Worm (Caenorhabditis elegans) whole organism, late embryonic: ENCODE measurements around the gene Y73B6BL.289.
A peak's percentile ranks its signal among the peaks of the same experiment; 100 is the strongest.

Experiments used
- C38D4.7 ChIP-seq: fragments of 200-800 bp; sonication (Bioruptor generic); optimal IDR thresholded peaks from 2 replicates; lab custom pipeline; 2018; ENCODE audit warnings: mild to moderate bottlenecking, missing genetic modification characterization, moderate library complexity, missing compliant biosample characterization
- F13H6.1 ChIP-seq: sonication (generic microtip); optimal IDR thresholded peaks from 2 replicates; lab custom pipeline; 2016; ENCODE audit warnings: missing genetic modification characterization, missing compliant biosample characterization
- K02D7.2 ChIP-seq: sonication (generic microtip); optimal IDR thresholded peaks from 2 replicates; lab custom pipeline; 2017; ENCODE audit warnings: mild to moderate bottlenecking, missing genetic modification characterization, missing compliant biosample characterization
- K09A11.1 ChIP-seq: sonication (generic microtip); optimal IDR thresholded peaks from 2 replicates; lab custom pipeline; 2017; ENCODE audit warnings: antibody characterized with exemption, mild to moderate bottlenecking, missing genetic modification characterization, missing compliant biosample characterization; ENCODE audit not compliant: insufficient read depth
- T23F11.4 ChIP-seq: fragments of 200-800 bp; sonication (Bioruptor generic); optimal IDR thresholded peaks from 2 replicates; lab custom pipeline; 2018; ENCODE audit warnings: mild to moderate bottlenecking, missing genetic modification characterization, missing compliant biosample characterization
- Y22D7AL.16 ChIP-seq: sonication (generic microtip); optimal IDR thresholded peaks from 2 replicates; lab custom pipeline; 2016; ENCODE audit warnings: missing genetic modification characterization, missing compliant biosample characterization
- ahr-1 ChIP-seq: sonication (generic microtip); optimal IDR thresholded peaks from 2 replicates; lab custom pipeline; 2016; ENCODE audit warnings: missing genetic modification characterization, missing compliant biosample characterization
- ama-1 ChIP-seq: fragments of 150-350 bp; optimal IDR thresholded peaks from 2 replicates; lab custom pipeline; 2014
- ceh-14 ChIP-seq: sonication (generic microtip); optimal IDR thresholded peaks from 2 replicates; lab custom pipeline; 2016; ENCODE audit warnings: missing genotype, missing genetic modification characterization, missing compliant biosample characterization
- ceh-18 ChIP-seq: sonication (generic microtip); optimal IDR thresholded peaks from 2 replicates; lab custom pipeline; 2016; ENCODE audit warnings: missing genetic modification characterization, missing compliant biosample characterization
- ceh-2 ChIP-seq: sonication (generic microtip); optimal IDR thresholded peaks from 2 replicates; lab custom pipeline; 2016; ENCODE audit warnings: missing genotype, missing genetic modification characterization, missing compliant biosample characterization
- ceh-22 ChIP-seq: sonication (generic microtip); optimal IDR thresholded peaks from 2 replicates; lab custom pipeline; 2017; ENCODE audit warnings: missing biosample characterization, missing genetic modification characterization
- ceh-24 ChIP-seq: sonication (generic microtip); optimal IDR thresholded peaks from 2 replicates; lab custom pipeline; 2016; ENCODE audit warnings: mild to moderate bottlenecking, missing genetic modification characterization, missing compliant biosample characterization
- ceh-30 ChIP-seq: fragments of 150-350 bp; optimal IDR thresholded peaks from 2 replicates; lab custom pipeline; 2014; ENCODE audit warnings: missing biosample characterization, missing genetic modification characterization
- ceh-31 ChIP-seq: sonication (generic microtip); optimal IDR thresholded peaks from 2 replicates; lab custom pipeline; 2016; ENCODE audit warnings: missing genetic modification characterization, missing compliant biosample characterization
- ceh-34 ChIP-seq: sonication (generic microtip); optimal IDR thresholded peaks from 2 replicates; lab custom pipeline; 2016; ENCODE audit warnings: mild to moderate bottlenecking, missing genetic modification characterization, missing compliant biosample characterization
- ceh-48 ChIP-seq: sonication (generic microtip); optimal IDR thresholded peaks from 2 replicates; lab custom pipeline; 2016; ENCODE audit warnings: missing genetic modification characterization, inconsistent platforms, missing compliant biosample characterization
- ceh-6 ChIP-seq: fragments of 200-800 bp; sonication (Bioruptor generic); optimal IDR thresholded peaks from 2 replicates; lab custom pipeline; 2018; ENCODE audit warnings: mild to moderate bottlenecking, missing genetic modification characterization, missing compliant biosample characterization
- che-1 ChIP-seq: sonication (generic microtip); optimal IDR thresholded peaks from 2 replicates; lab custom pipeline; 2016; ENCODE audit warnings: mild to moderate bottlenecking, missing genetic modification characterization, missing compliant biosample characterization
- dmd-4 ChIP-seq: sonication (generic microtip); optimal IDR thresholded peaks from 2 replicates; lab custom pipeline; 2016; ENCODE audit warnings: borderline replicate concordance, missing genetic modification characterization, missing compliant biosample characterization
- dve-1 ChIP-seq: sonication (generic microtip); optimal IDR thresholded peaks from 2 replicates; lab custom pipeline; 2017; ENCODE audit warnings: antibody characterized with exemption, mild to moderate bottlenecking, missing genetic modification characterization, missing compliant biosample characterization
- elt-2 ChIP-seq: sonication (generic microtip); optimal IDR thresholded peaks from 2 replicates; lab custom pipeline; 2016; ENCODE audit warnings: missing genetic modification reagents, missing genetic modification characterization, missing compliant biosample characterization
- elt-4 ChIP-seq: sonication (generic microtip); optimal IDR thresholded peaks from 2 replicates; lab custom pipeline; 2016; ENCODE audit warnings: missing genetic modification characterization, missing compliant biosample characterization
- ets-4 ChIP-seq: sonication (generic microtip); optimal IDR thresholded peaks from 2 replicates; lab custom pipeline; 2016; ENCODE audit warnings: missing genetic modification characterization, missing compliant biosample characterization
- fkh-10 ChIP-seq: fragments of 150-350 bp; optimal IDR thresholded peaks from 2 replicates; lab custom pipeline; 2014; ENCODE audit warnings: missing biosample characterization, missing genetic modification reagents, missing genetic modification characterization
- fkh-6 ChIP-seq: sonication (generic microtip); optimal IDR thresholded peaks from 2 replicates; lab custom pipeline; 2016; ENCODE audit warnings: missing genetic modification characterization, missing compliant biosample characterization
- hlh-8 ChIP-seq: sonication (generic microtip); optimal IDR thresholded peaks from 2 replicates; lab custom pipeline; 2016; ENCODE audit warnings: missing genotype, missing genetic modification characterization, missing compliant biosample characterization
- madf-2 ChIP-seq: sonication (generic microtip); optimal IDR thresholded peaks from 2 replicates; lab custom pipeline; 2017; ENCODE audit warnings: missing genetic modification characterization, missing compliant biosample characterization
- nfya-1 ChIP-seq: sonication (generic microtip); optimal IDR thresholded peaks from 2 replicates; lab custom pipeline; 2017; ENCODE audit warnings: missing genetic modification characterization, mild to moderate bottlenecking, missing compliant biosample characterization, antibody characterized with exemption, moderate library complexity
- nhr-11 ChIP-seq: fragments of 150-350 bp; optimal IDR thresholded peaks from 2 replicates; lab custom pipeline; 2014; ENCODE audit warnings: missing biosample characterization, missing genetic modification characterization
- npax-4 ChIP-seq: sonication (generic microtip); optimal IDR thresholded peaks from 2 replicates; lab custom pipeline; 2016; ENCODE audit warnings: missing genetic modification characterization, missing compliant biosample characterization
- pag-3 ChIP-seq: sonication (generic microtip); optimal IDR thresholded peaks from 2 replicates; lab custom pipeline; 2016; ENCODE audit warnings: missing compliant biosample characterization, missing genetic modification characterization, borderline replicate concordance
- pha-2 ChIP-seq: sonication (generic microtip); optimal IDR thresholded peaks from 2 replicates; lab custom pipeline; 2017; ENCODE audit warnings: mild to moderate bottlenecking, missing genetic modification characterization, missing compliant biosample characterization
- pros-1 ChIP-seq: fragments of 150-350 bp; optimal IDR thresholded peaks from 2 replicates; lab custom pipeline; 2014; ENCODE audit warnings: missing biosample characterization, missing genetic modification reagents, missing genetic modification characterization
- ref-2 ChIP-seq: sonication (generic microtip); optimal IDR thresholded peaks from 2 replicates; lab custom pipeline; 2016; ENCODE audit warnings: missing genetic modification characterization, missing compliant biosample characterization
- sox-2 ChIP-seq: fragments of 200-800 bp; sonication (Bioruptor generic); IDR thresholded peaks from 2 replicates; pipeline ENCODE4 v1.3.6; 2022; ENCODE audit warnings: missing genetic modification reagents, missing genetic modification characterization, missing compliant biosample characterization
- sox-4 ChIP-seq: sonication (generic microtip); optimal IDR thresholded peaks from 2 replicates; lab custom pipeline; 2017; ENCODE audit warnings: mild to moderate bottlenecking, missing genetic modification characterization, inconsistent platforms, missing compliant biosample characterization
- tbx-2 ChIP-seq: sonication (generic microtip); optimal IDR thresholded peaks from 2 replicates; lab custom pipeline; 2016; ENCODE audit warnings: missing genetic modification characterization, missing compliant biosample characterization
- ttx-3 ChIP-seq: sonication (generic microtip); optimal IDR thresholded peaks from 2 replicates; lab custom pipeline; 2016; ENCODE audit warnings: missing genetic modification reagents, missing genetic modification characterization, missing compliant biosample characterization
- unc-3 ChIP-seq, 2 experiments: fragments of 200-800 bp in 1 of 2; sonication (Bioruptor generic) in 1 of 2; sonication (generic microtip) in 1 of 2; conservative IDR thresholded peaks in 1 of 2; optimal IDR thresholded peaks in 1 of 2; 2 replicates each; pipeline versions ENCODE4 v1.3.6 to Lab custom; 2016 to 2022; ENCODE audit warnings: missing compliant biosample characterization in 2 of 2, missing genetic modification characterization in 2 of 2, missing genetic modification reagents in 1 of 2
- unc-42 ChIP-seq: sonication (generic microtip); optimal IDR thresholded peaks from 2 replicates; lab custom pipeline; 2016; ENCODE audit warnings: missing genotype, missing genetic modification characterization, missing compliant biosample characterization
- unc-86 ChIP-seq: sonication (generic microtip); optimal IDR thresholded peaks from 2 replicates; lab custom pipeline; 2016; ENCODE audit warnings: missing genetic modification characterization, missing compliant biosample characterization
- zip-5 ChIP-seq: sonication (generic microtip); optimal IDR thresholded peaks from 2 replicates; lab custom pipeline; 2016; ENCODE audit warnings: missing genetic modification characterization, missing compliant biosample characterization
- ztf-16 ChIP-seq: sonication (generic microtip); optimal IDR thresholded peaks from 2 replicates; lab custom pipeline; 2017; ENCODE audit warnings: missing genetic modification characterization, missing compliant biosample characterization

The Y73B6BL.289 gene

DNA sequence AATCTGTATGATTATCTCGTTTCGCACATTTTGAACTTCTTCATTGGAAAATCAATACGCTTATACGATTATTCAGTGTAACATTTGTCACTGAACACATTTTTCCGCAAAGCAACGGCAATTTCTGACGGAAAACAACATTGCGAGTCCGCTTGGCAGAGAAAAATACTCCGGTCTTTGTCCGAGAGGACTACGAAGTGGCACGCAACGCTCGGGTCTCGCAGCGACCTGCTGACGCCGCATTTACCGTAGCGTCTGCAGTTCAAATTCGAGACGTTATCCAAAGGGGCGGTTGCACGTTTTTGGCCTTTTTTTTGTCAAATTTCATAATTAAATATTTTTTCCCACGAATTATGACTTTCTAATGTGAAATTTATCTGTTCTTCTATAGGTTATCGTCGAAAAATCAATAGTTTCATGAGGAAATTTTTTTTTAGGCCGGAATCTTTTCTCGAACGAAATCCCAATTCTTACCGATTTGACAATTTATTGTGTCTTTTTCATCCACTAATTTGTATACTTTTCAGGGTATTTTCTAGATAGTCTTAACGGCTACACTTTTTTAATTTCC is 23.6 kb upstream of the Y73B6BL.289 start, which contains the start of gene sqd-1 (continued):
- TF ChIP-seq nhr-11 (tag; lab: Kevin White, UChicago) (no peak), tbx-2 (tag; lab: Kevin White, UChicago) (peak; percentile 83), pag-3 (tag; lab: Kevin White, UChicago) (no peak), ets-4 (peak; percentile 54), elt-2 (tag; lab: Kevin White, UChicago) (peak; percentile 54), sox-4 (tag; lab: Kevin White, UChicago) (peak; percentile 39), ztf-16 (peak; percentile 31), pros-1 (tag; lab: Kevin White, UChicago) (peak; percentile 39), Y22D7AL.16 (tag; lab: Kevin White, UChicago) (no peak), ahr-1 (tag; lab: Kevin White, UChicago) (no peak), ceh-30 (tag; lab: Kevin White, UChicago) (peak; percentile 16), elt-4 (tag; lab: Kevin White, UChicago) (no peak), K02D7.2 (tag; lab: Kevin White, UChicago) (no peak), ttx-3 (no peak), K09A11.1 (tag; lab: Kevin White, UChicago) (peak; percentile 27), ceh-6 (peak; percentile 26), ama-1 (lab: Kevin White, UChicago) (no peak), fkh-6 (tag; lab: Kevin White, UChicago) (no peak), dmd-4 (no peak), ref-2 (peak; percentile 80), F13H6.1 (tag; lab: Kevin White, UChicago) (peak; percentile 44), ceh-34 (tag; lab: Kevin White, UChicago) (peak; percentile 71), C38D4.7 (no peak), npax-4 (tag; lab: Kevin White, UChicago) (peak; percentile 20), fkh-10 (GFP tag; lab: Kevin White, UChicago) (peak; percentile 28)

DNA sequence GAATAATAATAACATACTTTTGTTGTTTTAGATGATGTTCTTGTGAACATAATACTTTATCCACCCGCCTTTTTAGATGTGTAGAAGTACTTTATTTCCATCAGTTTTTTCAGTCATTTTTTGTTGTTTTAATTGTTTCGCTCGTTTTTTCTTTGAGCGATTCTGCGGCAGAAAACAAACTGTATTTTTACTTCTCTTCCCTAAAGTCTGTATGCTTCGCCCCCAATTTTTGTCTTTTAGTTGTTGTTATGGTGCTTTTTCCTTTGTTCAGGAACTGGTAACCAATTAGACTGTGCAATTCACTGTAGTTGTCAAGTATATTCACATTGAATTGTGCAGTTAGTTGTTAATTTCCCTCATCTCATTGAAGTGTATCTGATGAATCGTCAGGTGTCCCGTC is 21.5 kb upstream of the Y73B6BL.289 start:
- TF ChIP-seq ceh-2 = no peak
- no peak for TF ChIP-seq zip-5 (tag; lab: Kevin White, UChicago)
- TF ChIP-seq T23F11.4 (GFP tag; lab: Kevin White, UChicago) = no peak
- TF ChIP-seq unc-3 (GFP tag; conservative IDR thresholded peaks at IDR 0.05; lab: Robert Waterston, UW) = no peak
- no peak for TF ChIP-seq unc-3 (tag; optimal IDR thresholded peaks at IDR 0.05; lab: Kevin White, UChicago)
- no peak for TF ChIP-seq sox-4 (tag; lab: Kevin White, UChicago)
- no peak for TF ChIP-seq che-1
- no peak for TF ChIP-seq K02D7.2 (tag; lab: Kevin White, UChicago)
- TF ChIP-seq pha-2 = no peak
- TF ChIP-seq ceh-18 (tag; lab: Kevin White, UChicago) = no peak
- TF ChIP-seq unc-86 (tag; lab: Kevin White, UChicago) = no peak
- no peak for TF ChIP-seq nfya-1 (tag; lab: Kevin White, UChicago)
- TF ChIP-seq madf-2 (tag; lab: Kevin White, UChicago) = no peak
- TF ChIP-seq ceh-22 (tag; lab: Kevin White, UChicago) = no peak
- no peak for TF ChIP-seq dve-1
- no peak for TF ChIP-seq ceh-24 (tag; lab: Kevin White, UChicago)

DNA sequence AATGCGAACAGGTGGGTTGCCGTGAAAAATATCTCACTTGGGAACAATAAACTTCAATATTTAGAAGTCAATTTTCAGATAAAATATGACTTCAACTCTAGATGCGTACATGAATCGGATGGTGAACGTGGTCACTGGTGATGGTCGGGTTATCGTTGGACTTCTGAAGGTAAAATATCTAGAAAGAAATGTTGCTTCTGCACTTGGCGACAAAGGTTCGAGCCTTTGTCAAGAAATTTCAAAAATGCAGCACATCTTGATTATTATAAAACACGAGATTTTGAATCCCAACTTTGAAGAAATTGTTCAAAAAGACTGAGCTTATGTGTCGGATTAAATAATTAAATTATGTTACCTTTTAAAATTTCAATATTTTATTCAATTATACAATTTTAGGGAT is 20.9 kb upstream of the Y73B6BL.289 start, which contains the start of gene lsm-8:
Gene lsm-8 (plus strand): TSS at position 79 of the 400 bp plus-strand sequence.
- no peak for TF ChIP-seq unc-42 (tag; lab: Kevin White, UChicago)
- no peak for TF ChIP-seq dve-1
- TF ChIP-seq sox-2 (GFP tag; lab: Robert Waterston, UW) = no peak
- no peak for TF ChIP-seq Y22D7AL.16 (tag; lab: Kevin White, UChicago)
- no peak for TF ChIP-seq hlh-8 (tag; lab: Kevin White, UChicago)
- TF ChIP-seq ceh-30 (tag; lab: Kevin White, UChicago) = no peak
- no peak for TF ChIP-seq ceh-48
- TF ChIP-seq elt-2 (tag; lab: Kevin White, UChicago) = no peak
- no peak for TF ChIP-seq ceh-31
- no peak for TF ChIP-seq che-1
- no peak for TF ChIP-seq ceh-14 (tag; lab: Kevin White, UChicago)
- no peak for TF ChIP-seq madf-2 (tag; lab: Kevin White, UChicago)
- no peak for TF ChIP-seq F13H6.1 (tag; lab: Kevin White, UChicago)
- TF ChIP-seq ceh-34 (tag; lab: Kevin White, UChicago) = no peak
